Worm (Caenorhabditis elegans): ENCODE data around the gene ZK632.10.

ce11 chrIII:9780665-9781304 is 46.7 kb downstream of the ZK632.10 start, which contains the start of gene vha-1:
- no peak for TF ChIP-seq nhr-2 (tag; optimal IDR thresholded peaks at IDR 0.05)
- no peak for TF ChIP-seq tbx-8 (GFP tag; optimal IDR thresholded peaks at IDR 0.05)
- peak; percentile 91 for TF ChIP-seq lsy-2 (tag; optimal IDR thresholded peaks at IDR 0.05)
- TF ChIP-seq zip-8 (tag; optimal IDR thresholded peaks at IDR 0.05) = no peak
- TF ChIP-seq sptf-1 (tag; optimal IDR thresholded peaks at IDR 0.05) = no peak
- peak; percentile 94 for TF ChIP-seq mep-1 (tag; optimal IDR thresholded peaks at IDR 0.05)
- no peak for TF ChIP-seq sem-2 (GFP tag; optimal IDR thresholded peaks at IDR 0.05)
- TF ChIP-seq mab-5 (tag; optimal IDR thresholded peaks at IDR 0.05) = no peak
- TF ChIP-seq ces-1 (GFP tag; optimal IDR thresholded peaks at IDR 0.05) = peak; percentile 45
- no peak for TF ChIP-seq nhr-12 (tag; optimal IDR thresholded peaks at IDR 0.05)
- TF ChIP-seq nhr-28 (tag; optimal IDR thresholded peaks at IDR 0.05) = no peak
- TF ChIP-seq elt-1 (tag; optimal IDR thresholded peaks at IDR 0.05; ENCODE audit: borderline replicate concordance, insufficient read depth) = no peak
- TF ChIP-seq elt-3 (tag; optimal IDR thresholded peaks at IDR 0.05) = no peak
- TF ChIP-seq lin-13 (tag; optimal IDR thresholded peaks at IDR 0.05) = peak; percentile 85

All from whole organism, mixed stage, embryonic.